Worm (Caenorhabditis elegans): ENCODE results near the gene C34C6.3.

The C34C6.3 gene

DNA sequence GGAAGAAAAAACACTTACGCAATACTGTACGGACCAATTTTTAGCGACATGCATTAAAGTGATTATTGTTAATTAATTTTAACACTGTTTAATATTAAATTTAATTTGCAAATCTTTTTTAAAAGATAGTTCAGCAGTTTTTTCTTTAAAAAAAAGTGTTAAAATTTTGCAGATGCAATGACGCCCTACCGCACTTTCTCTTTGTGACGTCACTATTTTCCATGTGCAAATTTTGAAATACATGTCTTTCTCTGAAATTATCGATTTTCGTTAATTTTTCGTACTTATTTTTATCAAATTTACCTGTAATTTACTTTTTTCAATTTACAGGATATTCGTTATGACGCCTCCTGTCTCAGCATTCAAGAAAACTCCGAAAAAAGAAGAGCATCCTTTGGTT, 30.2 kb upstream of the C34C6.3 start, which contains the start of the genes piga-1 and eif-2Bepsilon:
TSS of gene piga-1 (minus strand) at position 174 of the 400 bp plus-strand sequence.
TSS of gene eif-2Bepsilon (plus strand) at position 331 of the 400 bp plus-strand sequence.
- no peak for TF ChIP-seq attf-4 (tag; optimal IDR thresholded peaks at IDR 0.05)
- TF ChIP-seq zip-11 (GFP tag; IDR thresholded peaks at IDR 0.05) = no peak
- TF ChIP-seq snpc-1.2 (GFP tag; IDR thresholded peaks at IDR 0.05) = no peak
- TF ChIP-seq nhr-111 (GFP tag; optimal IDR thresholded peaks at IDR 0.05) = no peak
- no peak for TF ChIP-seq ctbp-1 (GFP tag; IDR thresholded peaks at IDR 0.05)
- TF ChIP-seq lin-1 (GFP tag; IDR thresholded peaks at IDR 0.05) = no peak
- no peak for TF ChIP-seq ztf-7 (tag; optimal IDR thresholded peaks at IDR 0.05)
- no peak for TF ChIP-seq ZK546.5 (tag; optimal IDR thresholded peaks at IDR 0.05)
- no peak for TF ChIP-seq ceh-20 (GFP tag; IDR thresholded peaks at IDR 0.05)
- no peak for TF ChIP-seq dmd-8 (GFP tag; IDR thresholded peaks at IDR 0.05)
- no peak for TF ChIP-seq lin-15B (tag; optimal IDR thresholded peaks at IDR 0.05)
- no peak for TF ChIP-seq tag-97 (GFP tag; IDR thresholded peaks at IDR 0.05)
- no peak for TF ChIP-seq ama-1 (optimal IDR thresholded peaks at IDR 0.05)
- peak; percentile 53 for TF ChIP-seq mes-2 (tag; optimal IDR thresholded peaks at IDR 0.05; ENCODE audit: poor library complexity, severe bottlenecking)
- TF ChIP-seq hlh-30 (tag; optimal IDR thresholded peaks at IDR 0.05; ENCODE audit: insufficient read depth) = no peak
- peak; percentile 24 for TF ChIP-seq mxl-3 (GFP tag; optimal IDR thresholded peaks at IDR 0.05)
- no peak for TF ChIP-seq F26F4.8 (GFP tag; conservative IDR thresholded peaks at IDR 0.05)
- TF ChIP-seq mdl-1 (tag; optimal IDR thresholded peaks at IDR 0.05) = peak in 1 of 2 experiments; percentile 75
- TF ChIP-seq vab-7 (GFP tag; IDR thresholded peaks at IDR 0.05) = no peak
- TF ChIP-seq zfp-2 (tag; optimal IDR thresholded peaks at IDR 0.05) = no peak
- TF ChIP-seq sdz-12 (GFP tag; optimal IDR thresholded peaks at IDR 0.05) = no peak
- TF ChIP-seq fkh-10 (GFP tag; optimal IDR thresholded peaks at IDR 0.05) = no peak
- no peak for TF ChIP-seq nhr-42 (GFP tag; IDR thresholded peaks at IDR 0.05)
- TF ChIP-seq rbr-2 (tag; optimal IDR thresholded peaks at IDR 0.05) = peak; percentile 16
- TF ChIP-seq jun-1 (tag; optimal IDR thresholded peaks at IDR 0.05) = no peak
- TF ChIP-seq unc-39 (tag; optimal IDR thresholded peaks at IDR 0.05) = no peak
- peak; percentile 22 for TF ChIP-seq dve-1 (tag; optimal IDR thresholded peaks at IDR 0.05; ENCODE audit: insufficient read depth)
- no peak for TF ChIP-seq F49E8.2 (tag; optimal IDR thresholded peaks at IDR 0.05; ENCODE audit: borderline replicate concordance)
- TF ChIP-seq php-3 (GFP tag; IDR thresholded peaks at IDR 0.05) = no peak
- no peak for TF ChIP-seq mxl-2 (GFP tag; conservative IDR thresholded peaks at IDR 0.05)
- TF ChIP-seq lin-38 (GFP tag; IDR thresholded peaks at IDR 0.05) = peak; percentile 90
- no peak for TF ChIP-seq nhr-10 (tag; optimal IDR thresholded peaks at IDR 0.05)
- TF ChIP-seq nhr-41 (GFP tag; IDR thresholded peaks at IDR 0.05) = no peak
- TF ChIP-seq arid-1 (GFP tag; conservative IDR thresholded peaks at IDR 0.05) = no peak
- TF ChIP-seq set-16 (GFP tag; IDR thresholded peaks at IDR 0.05) = no peak
- TF ChIP-seq lir-3 (tag; optimal IDR thresholded peaks at IDR 0.05) = no peak
- no peak for TF ChIP-seq zfp-3 (GFP tag; conservative IDR thresholded peaks at IDR 0.05)
- TF ChIP-seq nhr-77 (tag; optimal IDR thresholded peaks at IDR 0.05) = peak; percentile 16
- no peak for TF ChIP-seq dmd-9 (GFP tag; IDR thresholded peaks at IDR 0.05)
- TF ChIP-seq dpl-1 (GFP tag; optimal IDR thresholded peaks at IDR 0.05) = peak; percentile 49
- no peak for TF ChIP-seq F10B5.3 (tag; optimal IDR thresholded peaks at IDR 0.05)
- no peak for TF ChIP-seq pha-4 (GFP tag; IDR thresholded peaks at IDR 0.05)
- TF ChIP-seq pha-4 (tag; optimal IDR thresholded peaks at IDR 0.05) = no peak
- TF ChIP-seq nhr-48 (tag; optimal IDR thresholded peaks at IDR 0.05) = no peak
- peak in 1 of 2 experiments; percentile 3 for TF ChIP-seq hif-1 (tag; optimal IDR thresholded peaks at IDR 0.05)
- TF ChIP-seq pqm-1 (tag; optimal IDR thresholded peaks at IDR 0.05) = no peak
